Fruit fly (Drosophila melanogaster): ENCODE results near the gene Adk2.

- TF ChIP-seq dsf (GFP tag; optimal IDR thresholded peaks at IDR 0.05; ENCODE audit: borderline replicate concordance) (no peak), rgr (GFP tag; optimal IDR thresholded peaks at IDR 0.05) (no peak), Myc (optimal IDR thresholded peaks at IDR 0.05) (no peak), fru (GFP tag; optimal IDR thresholded peaks at IDR 0.05) (no peak), tai (GFP tag; optimal IDR thresholded peaks at IDR 0.05) (no peak), HLH106 (tag; optimal IDR thresholded peaks at IDR 0.05) (no peak), Abd-B (GFP tag; optimal IDR thresholded peaks at IDR 0.05) (no peak)
These were observed 9.8 kb upstream of the Adk2 start for dm6 chr3L:13032085-13032914.
